Worm (Caenorhabditis elegans) whole organism, mixed stage, embryonic: ENCODE data around the gene ccd-5.

Experiments used
- M03D4.4 ChIP-seq: sonication (generic microtip); optimal IDR thresholded peaks from 2 replicates; lab custom pipeline; 2017; ENCODE audit warnings: mild to moderate bottlenecking, missing genetic modification characterization, missing compliant biosample characterization
- bed-3 ChIP-seq: fragments of 200-800 bp; sonication (Bioruptor generic); optimal IDR thresholded peaks from 3 replicates; lab custom pipeline; 2018; ENCODE audit warnings: mild to moderate bottlenecking, missing genetic modification characterization, moderate library complexity, missing compliant biosample characterization
- blmp-1 ChIP-seq: fragments of 150-350 bp; optimal IDR thresholded peaks from 2 replicates; lab custom pipeline; 2014; ENCODE audit warnings: missing biosample characterization, missing genetic modification characterization
- ceh-39 ChIP-seq: fragments of 150-350 bp; optimal IDR thresholded peaks from 2 replicates; lab custom pipeline; 2014; ENCODE audit warnings: missing biosample characterization, missing genetic modification characterization
- ceh-43 ChIP-seq: fragments of 200-800 bp; sonication (Bioruptor generic); optimal IDR thresholded peaks from 2 replicates; lab custom pipeline; 2018; ENCODE audit warnings: mild to moderate bottlenecking, missing genetic modification characterization, moderate library complexity, missing compliant biosample characterization
- ceh-83 ChIP-seq: fragments of 200-800 bp; sonication (Bioruptor generic); optimal IDR thresholded peaks from 2 replicates; lab custom pipeline; 2018; ENCODE audit warnings: mild to moderate bottlenecking, missing genetic modification characterization, missing compliant biosample characterization
- ces-1 ChIP-seq: fragments of 150-350 bp; optimal IDR thresholded peaks from 2 replicates; lab custom pipeline; 2014; ENCODE audit warnings: missing biosample characterization, missing genetic modification reagents, missing genetic modification characterization
- cnd-1 ChIP-seq: fragments of 200-800 bp; sonication (Bioruptor generic); optimal IDR thresholded peaks from 2 replicates; lab custom pipeline; 2018; ENCODE audit warnings: mild to moderate bottlenecking, missing genetic modification characterization, missing compliant biosample characterization
- drap-1 ChIP-seq: fragments of 200-800 bp; sonication (Bioruptor generic); optimal IDR thresholded peaks from 3 replicates; lab custom pipeline; 2018; ENCODE audit warnings: mild to moderate bottlenecking, missing genetic modification characterization, missing compliant biosample characterization
- elt-1 ChIP-seq: sonication (generic microtip); optimal IDR thresholded peaks from 2 replicates; lab custom pipeline; 2017; ENCODE audit warnings: missing genetic modification characterization, mild to moderate bottlenecking, missing compliant biosample characterization, antibody characterized with exemption, moderate library complexity, borderline replicate concordance; ENCODE audit not compliant: insufficient read depth
- elt-3 ChIP-seq: fragments of 150-350 bp; optimal IDR thresholded peaks from 2 replicates; lab custom pipeline; 2014; ENCODE audit warnings: missing biosample characterization, missing genetic modification characterization
- flh-1 ChIP-seq: fragments of 200-800 bp; sonication (Bioruptor generic); optimal IDR thresholded peaks from 2 replicates; lab custom pipeline; 2018; ENCODE audit warnings: mild to moderate bottlenecking, missing genetic modification characterization, moderate library complexity, missing compliant biosample characterization
- ham-2 ChIP-seq: fragments of 200-800 bp; sonication (Bioruptor generic); optimal IDR thresholded peaks from 2 replicates; lab custom pipeline; 2018; ENCODE audit warnings: mild to moderate bottlenecking, missing genetic modification characterization, missing compliant biosample characterization
- hlh-1 ChIP-seq: fragments of 150-350 bp; optimal IDR thresholded peaks from 2 replicates; lab custom pipeline; 2014; ENCODE audit warnings: missing biosample characterization, missing genetic modification reagents, missing genetic modification characterization
- lin-13 ChIP-seq: fragments of 150-350 bp; optimal IDR thresholded peaks from 2 replicates; lab custom pipeline; 2014; ENCODE audit warnings: missing biosample characterization, missing genetic modification characterization
- lin-32 ChIP-seq: fragments of 200-800 bp; sonication (Bioruptor generic); optimal IDR thresholded peaks from 2 replicates; lab custom pipeline; 2018; ENCODE audit warnings: mild to moderate bottlenecking, missing genetic modification characterization, missing compliant biosample characterization
- mep-1 ChIP-seq: fragments of 150-350 bp; optimal IDR thresholded peaks from 2 replicates; lab custom pipeline; 2017; ENCODE audit warnings: missing biosample characterization, missing genetic modification reagents, missing genetic modification characterization, inconsistent platforms
- mls-2 ChIP-seq: sonication (generic microtip); optimal IDR thresholded peaks from 2 replicates; lab custom pipeline; 2016; ENCODE audit warnings: mild to moderate bottlenecking, missing genetic modification characterization, moderate library complexity, missing compliant biosample characterization
- nhr-2 ChIP-seq: fragments of 150-350 bp; optimal IDR thresholded peaks from 2 replicates; lab custom pipeline; 2014; ENCODE audit warnings: missing biosample characterization, missing genetic modification characterization
- nhr-237 ChIP-seq: fragments of 150-350 bp; optimal IDR thresholded peaks from 2 replicates; lab custom pipeline; 2014; ENCODE audit warnings: missing biosample characterization, missing genetic modification characterization
- nhr-76 ChIP-seq: sonication (generic microtip); optimal IDR thresholded peaks from 2 replicates; lab custom pipeline; 2017; ENCODE audit warnings: missing biosample characterization, missing genetic modification characterization
- pha-4 ChIP-seq: fragments of 150-350 bp; optimal IDR thresholded peaks from 2 replicates; lab custom pipeline; 2018; ENCODE audit warnings: missing biosample characterization, missing genetic modification reagents, missing genetic modification characterization
- sem-2 ChIP-seq: fragments of 200-800 bp; sonication (Bioruptor generic); optimal IDR thresholded peaks from 2 replicates; lab custom pipeline; 2018; ENCODE audit warnings: mild to moderate bottlenecking, missing genetic modification characterization, missing compliant biosample characterization
- snpc-4 ChIP-seq: fragments of 150-350 bp; optimal IDR thresholded peaks from 2 replicates; lab custom pipeline; 2014; ENCODE audit warnings: missing biosample characterization, missing genetic modification characterization
- sptf-1 ChIP-seq: sonication (generic microtip); optimal IDR thresholded peaks from 2 replicates; lab custom pipeline; 2017; ENCODE audit warnings: mild to moderate bottlenecking, missing genetic modification characterization, moderate library complexity, missing compliant biosample characterization
- tbx-8 ChIP-seq: fragments of 200-800 bp; sonication (Bioruptor generic); optimal IDR thresholded peaks from 2 replicates; lab custom pipeline; 2018; ENCODE audit warnings: mild to moderate bottlenecking, missing genetic modification characterization, moderate library complexity, missing compliant biosample characterization
- unc-120 ChIP-seq: sonication (generic microtip); optimal IDR thresholded peaks from 2 replicates; lab custom pipeline; 2017; ENCODE audit warnings: missing genetic modification characterization, missing compliant biosample characterization; ENCODE audit not compliant: poor library complexity, severe bottlenecking
- unc-39 ChIP-seq: fragments of 150-350 bp; optimal IDR thresholded peaks from 2 replicates; lab custom pipeline; 2014; ENCODE audit warnings: missing biosample characterization, missing genetic modification characterization
- unc-62 ChIP-seq: fragments of 150-350 bp; optimal IDR thresholded peaks from 2 replicates; lab custom pipeline; 2014; ENCODE audit warnings: missing biosample characterization, missing genetic modification reagents, missing genetic modification characterization
- zip-8 ChIP-seq: fragments of 150-350 bp; optimal IDR thresholded peaks from 2 replicates; lab custom pipeline; 2014; ENCODE audit warnings: missing biosample characterization, missing genetic modification characterization

ccd-5 gene

DNA sequence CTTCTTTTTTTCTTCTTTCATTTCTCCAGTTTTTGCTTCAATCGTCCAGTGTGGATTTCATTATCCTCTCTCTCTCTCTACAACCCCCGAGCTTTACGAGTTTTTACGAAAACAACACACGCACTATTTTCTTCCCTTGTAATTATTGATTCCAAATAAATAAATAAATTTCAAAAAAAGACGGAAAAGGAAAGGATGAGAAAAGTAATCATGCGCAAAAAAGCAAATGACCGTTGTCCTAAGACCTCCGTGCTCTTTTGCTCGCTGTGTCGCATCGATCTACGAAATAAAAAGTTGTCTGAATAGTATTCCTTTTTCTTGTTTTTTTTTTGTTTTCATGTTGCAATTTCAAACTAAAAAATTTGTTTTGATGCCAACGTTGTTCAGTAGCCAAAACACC is 21.8 kb downstream of the ccd-5 start:
- peak; percentile 1 for TF ChIP-seq ces-1 (GFP tag; lab: Kevin White, UChicago)
- no peak for TF ChIP-seq ceh-39 (tag; lab: Kevin White, UChicago)

DNA sequence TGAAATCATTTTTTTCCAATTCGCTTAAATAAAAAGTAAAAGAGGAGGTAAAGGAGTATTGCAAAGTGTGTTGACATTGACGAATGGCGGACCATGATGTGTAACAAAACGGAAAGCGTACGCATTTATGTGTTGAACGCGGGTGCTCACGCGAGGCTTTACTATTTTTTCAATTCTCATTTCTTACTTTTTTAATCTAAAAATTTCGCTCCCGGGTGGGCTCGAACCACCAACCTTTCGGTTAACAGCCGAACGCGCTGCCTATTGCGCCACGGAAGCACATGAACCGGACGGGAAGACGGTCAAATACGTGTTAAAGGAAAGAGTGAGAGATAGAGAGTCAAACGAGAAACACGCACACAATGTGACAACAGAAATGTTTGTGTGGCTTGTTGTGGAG is 23.1 kb downstream of the ccd-5 start:
- TF ChIP-seq ceh-83 (GFP tag; lab: Kevin White, UChicago): peak; percentile 95
- peak; percentile 90 for TF ChIP-seq ham-2 (GFP tag; lab: Kevin White, UChicago)
- peak; percentile 59 for TF ChIP-seq unc-62 (GFP tag; lab: Kevin White, UChicago)
- TF ChIP-seq unc-120 (tag; lab: Kevin White, UChicago): peak; percentile 86
- peak; percentile 82 for TF ChIP-seq flh-1 (GFP tag; lab: Kevin White, UChicago)
- TF ChIP-seq bed-3: peak; percentile 78
- no peak for TF ChIP-seq elt-3
- peak; percentile 84 for TF ChIP-seq ceh-43 (GFP tag; lab: Kevin White, UChicago)
- no peak for TF ChIP-seq elt-1
- TF ChIP-seq hlh-1: peak; percentile 69
- peak; percentile 93 for TF ChIP-seq cnd-1 (tag; lab: Kevin White, UChicago)
- peak; percentile 90 for TF ChIP-seq drap-1 (GFP tag; lab: Kevin White, UChicago)
- TF ChIP-seq pha-4 (tag; lab: Kevin White, UChicago): peak; percentile 33
- no peak for TF ChIP-seq unc-39 (tag; lab: Kevin White, UChicago)
- TF ChIP-seq tbx-8 (GFP tag; lab: Kevin White, UChicago): peak; percentile 50
- no peak for TF ChIP-seq blmp-1 (tag; lab: Kevin White, UChicago)
- peak; percentile 89 for TF ChIP-seq M03D4.4
- TF ChIP-seq sptf-1 (tag; lab: Kevin White, UChicago): peak; percentile 92
- TF ChIP-seq lin-32 (GFP tag; lab: Kevin White, UChicago): peak; percentile 82
- TF ChIP-seq lin-13: peak; percentile 16
- TF ChIP-seq ceh-39 (tag; lab: Kevin White, UChicago): no peak
- TF ChIP-seq nhr-237: peak; percentile 41
- peak; percentile 85 for TF ChIP-seq sem-2
- peak; percentile 34 for TF ChIP-seq mep-1
- TF ChIP-seq mls-2 (tag; lab: Kevin White, UChicago): peak; percentile 94

ce11 chrX:2548884-2549283 is 23.6 kb downstream of the ccd-5 start, which contains the start of gene smvt-1:
Gene smvt-1, minus strand, starts transcription at chrX:2548984.
- TF ChIP-seq snpc-4 (tag; lab: Kevin White, UChicago) (no peak), flh-1 (GFP tag; lab: Kevin White, UChicago) (no peak), elt-1 (no peak), elt-3 (no peak), bed-3 (no peak), pha-4 (tag; lab: Kevin White, UChicago) (no peak), cnd-1 (tag; lab: Kevin White, UChicago) (no peak), hlh-1 (no peak), unc-62 (GFP tag; lab: Kevin White, UChicago) (no peak), sptf-1 (tag; lab: Kevin White, UChicago) (no peak), nhr-76 (no peak), ces-1 (GFP tag; lab: Kevin White, UChicago) (no peak)
- TF ChIP-seq, all 35 proteins: peak for 0

ce11 chrX:2544645-2545044 is 27.8 kb downstream of the ccd-5 start:
- TF ChIP-seq drap-1 (GFP tag; lab: Kevin White, UChicago) (no peak), snpc-4 (tag; lab: Kevin White, UChicago) (no peak), elt-3 (no peak), sem-2 (no peak)

DNA sequence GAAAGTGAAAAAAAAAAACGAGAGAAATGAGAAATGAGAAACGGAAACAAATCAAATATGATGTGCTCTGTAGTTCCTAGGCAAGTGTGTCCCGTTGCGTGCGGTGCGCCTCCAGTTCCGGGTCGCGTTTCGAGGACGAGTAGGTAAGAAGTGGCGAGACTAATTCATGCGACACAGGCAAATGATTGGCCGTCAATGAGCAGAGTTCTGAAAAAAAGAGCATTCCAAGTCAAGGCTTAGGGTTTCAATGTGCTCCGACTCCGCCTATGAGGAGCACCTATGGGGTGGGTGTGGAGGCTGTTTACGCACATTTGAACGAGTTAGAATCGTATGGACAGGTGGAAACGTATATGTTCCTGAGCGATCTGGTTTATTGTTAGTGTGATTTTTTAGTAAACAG is 29.1 kb downstream of the ccd-5 start:
- TF ChIP-seq drap-1 (GFP tag; lab: Kevin White, UChicago): no peak
- TF ChIP-seq cnd-1 (tag; lab: Kevin White, UChicago): no peak
- TF ChIP-seq snpc-4 (tag; lab: Kevin White, UChicago): no peak
- no peak for TF ChIP-seq flh-1 (GFP tag; lab: Kevin White, UChicago)
- no peak for TF ChIP-seq ceh-43 (GFP tag; lab: Kevin White, UChicago)
- TF ChIP-seq unc-39 (tag; lab: Kevin White, UChicago): no peak

DNA sequence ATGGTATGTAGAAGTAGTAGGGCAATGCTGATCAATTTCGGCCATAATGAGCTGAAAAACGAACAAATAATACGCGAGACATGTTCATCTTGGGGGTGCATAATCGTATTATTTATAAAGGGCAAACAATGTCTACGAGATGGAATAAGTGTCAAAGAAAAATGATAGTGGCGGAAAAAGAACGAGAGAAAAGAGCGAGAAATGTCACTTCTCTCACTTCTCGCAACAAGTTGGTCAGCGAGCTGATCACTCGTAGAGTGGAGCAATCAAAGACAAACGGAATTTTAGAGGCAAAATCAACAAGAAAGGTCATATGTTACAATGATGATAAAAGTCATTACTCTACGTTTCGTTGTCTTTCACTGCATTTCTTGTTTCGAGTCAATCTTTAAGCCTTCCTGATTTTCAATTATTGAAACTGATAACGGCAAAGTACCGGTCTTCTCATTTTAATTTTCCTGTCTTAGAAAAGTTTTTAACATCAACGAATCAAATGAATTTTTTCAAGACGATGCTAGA is 31.4 kb downstream of the ccd-5 start, which contains the start of gene F52H2.3:
Gene F52H2.3, minus strand, starts transcription at position 51 of the 519 bp plus-strand sequence.
- TF ChIP-seq bed-3 (no peak), pha-4 (tag; lab: Kevin White, UChicago) (no peak), unc-120 (tag; lab: Kevin White, UChicago) (no peak), sem-2 (no peak), cnd-1 (tag; lab: Kevin White, UChicago) (no peak), elt-3 (no peak), zip-8 (tag; lab: Kevin White, UChicago) (no peak), ceh-83 (GFP tag; lab: Kevin White, UChicago) (no peak), nhr-2 (tag; lab: Kevin White, UChicago) (no peak), M03D4.4 (no peak), drap-1 (GFP tag; lab: Kevin White, UChicago) (no peak), nhr-237 (no peak), ham-2 (GFP tag; lab: Kevin White, UChicago) (no peak), ceh-39 (tag; lab: Kevin White, UChicago) (no peak)
